Worm (Caenorhabditis elegans) whole organism, L4 larva: Measurements from ENCODE around the gene C06E1.1.

Experiments used
- F10B5.3 ChIP-seq: sonication (generic microtip); optimal IDR thresholded peaks from 2 replicates; lab custom pipeline; 2016; ENCODE audit warnings: mild to moderate bottlenecking, missing genetic modification characterization, missing compliant biosample characterization
- T20F7.1 ChIP-seq: fragments of 200-800 bp; sonication (Bioruptor generic); optimal IDR thresholded peaks from 2 replicates; lab custom pipeline; 2018; ENCODE audit warnings: mild to moderate bottlenecking, missing genetic modification characterization, missing compliant biosample characterization
- attf-4 ChIP-seq: sonication (generic microtip); optimal IDR thresholded peaks from 3 replicates; lab custom pipeline; 2017; ENCODE audit warnings: missing biosample characterization, missing genetic modification characterization
- ceh-32 ChIP-seq: sonication (generic microtip); optimal IDR thresholded peaks from 2 replicates; lab custom pipeline; 2016; ENCODE audit warnings: mild to moderate bottlenecking, missing genetic modification characterization, missing compliant biosample characterization; ENCODE audit not compliant: poor library complexity
- ceh-44 ChIP-seq: fragments of 200-800 bp; sonication (Bioruptor generic); IDR thresholded peaks from 2 replicates; pipeline ENCODE4 v1.3.6; 2022; ENCODE audit warnings: missing genetic modification reagents, missing genetic modification characterization, missing compliant biosample characterization
- cey-2 ChIP-seq: sonication (generic microtip); optimal IDR thresholded peaks from 3 replicates; lab custom pipeline; 2017; ENCODE audit warnings: missing genetic modification characterization, mild to moderate bottlenecking, missing compliant biosample characterization, antibody characterized with exemption, borderline replicate concordance; ENCODE audit not compliant: insufficient read depth
- daf-16 ChIP-seq, 3 experiments: sonication (generic microtip); optimal IDR thresholded peaks; 2 replicates each; lab custom pipeline; 2016 to 2017; ENCODE audit warnings: missing genetic modification characterization in 3 of 3, missing genetic modification reagents in 3 of 3, mild to moderate bottlenecking in 2 of 3, missing compliant biosample characterization in 2 of 3, missing biosample characterization in 1 of 3, moderate library complexity in 1 of 3
- daf-8 ChIP-seq: fragments of 200-800 bp; sonication (Bioruptor generic); IDR thresholded peaks from 2 replicates; pipeline ENCODE4 v1.3.6; 2022; ENCODE audit warnings: missing genetic modification characterization, missing compliant biosample characterization
- dmd-6 ChIP-seq: fragments of 200-800 bp; sonication (Bioruptor generic); IDR thresholded peaks from 2 replicates; pipeline ENCODE4 v1.3.6; 2022; ENCODE audit warnings: missing genetic modification reagents, missing genetic modification characterization, missing compliant biosample characterization
- dve-1 ChIP-seq: sonication (generic microtip); optimal IDR thresholded peaks from 2 replicates; lab custom pipeline; 2017; ENCODE audit warnings: antibody characterized with exemption, mild to moderate bottlenecking, missing genetic modification characterization, missing compliant biosample characterization; ENCODE audit not compliant: insufficient read depth
- hif-1 ChIP-seq, 2 experiments: sonication (generic microtip); optimal IDR thresholded peaks; 2 replicates each; lab custom pipeline; 2016 to 2017; ENCODE audit warnings: missing compliant biosample characterization in 2 of 2, missing genetic modification characterization in 2 of 2, missing genetic modification reagents in 2 of 2, missing genotype in 2 of 2, mild to moderate bottlenecking in 1 of 2
- hlh-11 ChIP-seq: fragments of 200-800 bp; sonication (Bioruptor generic); optimal IDR thresholded peaks from 2 replicates; lab custom pipeline; 2018; ENCODE audit warnings: mild to moderate bottlenecking, missing genetic modification characterization, missing compliant biosample characterization
- hlh-30 ChIP-seq: sonication (generic microtip); optimal IDR thresholded peaks from 2 replicates; lab custom pipeline; 2017; ENCODE audit warnings: antibody characterized with exemption, mild to moderate bottlenecking, missing genetic modification characterization, missing compliant biosample characterization; ENCODE audit not compliant: insufficient read depth
- hmg-1.1 ChIP-seq: fragments of 200-800 bp; sonication (Bioruptor generic); IDR thresholded peaks from 2 replicates; pipeline ENCODE4 v1.3.6; 2022; ENCODE audit warnings: missing genetic modification reagents, missing genetic modification characterization, missing compliant biosample characterization
- lim-7 ChIP-seq: fragments of 200-800 bp; sonication (Bioruptor generic); IDR thresholded peaks from 2 replicates; pipeline ENCODE4 v1.3.6; 2022; ENCODE audit warnings: missing genetic modification characterization, missing compliant biosample characterization
- lin-13 ChIP-seq: fragments of 150-350 bp; optimal IDR thresholded peaks from 2 replicates; lab custom pipeline; 2014; ENCODE audit warnings: missing biosample characterization, missing genetic modification reagents, missing genetic modification characterization
- lin-29 ChIP-seq: fragments of 200-800 bp; sonication (Bioruptor generic); IDR thresholded peaks from 2 replicates; pipeline ENCODE4 v1.3.6; 2022; ENCODE audit warnings: missing genetic modification reagents, missing genetic modification characterization, missing compliant biosample characterization
- lin-38 ChIP-seq: fragments of 200-800 bp; sonication (Bioruptor generic); IDR thresholded peaks from 2 replicates; pipeline ENCODE4 v1.3.6; 2022; ENCODE audit warnings: missing genetic modification reagents, missing genetic modification characterization, missing compliant biosample characterization
- lsy-2 ChIP-seq, 2 experiments: fragments of 150-350 bp in 1 of 2; sonication (generic microtip) in 1 of 2; optimal IDR thresholded peaks; 2 replicates each; lab custom pipeline; 2014 to 2017; ENCODE audit warnings: missing biosample characterization in 2 of 2, missing genetic modification characterization in 2 of 2
- mdl-1 ChIP-seq, 2 experiments: fragments of 150-350 bp in 1 of 2; sonication (generic microtip) in 1 of 2; optimal IDR thresholded peaks; 2 replicates each; lab custom pipeline; 2014 to 2017; ENCODE audit warnings: missing biosample characterization in 2 of 2, missing genetic modification characterization in 2 of 2
- mep-1 ChIP-seq: fragments of 150-350 bp; sonication (generic microtip); optimal IDR thresholded peaks from 3 replicates; lab custom pipeline; 2014; ENCODE audit warnings: missing biosample characterization, missing genetic modification characterization
- mes-2 ChIP-seq: sonication (generic microtip); optimal IDR thresholded peaks from 2 replicates; lab custom pipeline; 2016; ENCODE audit warnings: missing genotype, mild to moderate bottlenecking, missing genetic modification characterization, missing compliant biosample characterization; ENCODE audit not compliant: poor library complexity, severe bottlenecking
- nhr-10 ChIP-seq: fragments of 150-350 bp; optimal IDR thresholded peaks from 2 replicates; lab custom pipeline; 2014; ENCODE audit warnings: missing biosample characterization, missing genetic modification characterization
- nhr-11 ChIP-seq: fragments of 150-350 bp; optimal IDR thresholded peaks from 2 replicates; lab custom pipeline; 2014; ENCODE audit warnings: missing biosample characterization, missing genetic modification characterization
- nhr-237 ChIP-seq: sonication (generic microtip); optimal IDR thresholded peaks from 2 replicates; lab custom pipeline; 2017; ENCODE audit warnings: missing biosample characterization, missing genetic modification characterization
- nhr-25 ChIP-seq: sonication (generic microtip); optimal IDR thresholded peaks from 2 replicates; lab custom pipeline; 2017; ENCODE audit warnings: missing genetic modification characterization, mild to moderate bottlenecking, missing compliant biosample characterization, antibody characterized with exemption, moderate library complexity, borderline replicate concordance; ENCODE audit not compliant: insufficient read depth
- nhr-28 ChIP-seq: fragments of 150-350 bp; optimal IDR thresholded peaks from 2 replicates; lab custom pipeline; 2014; ENCODE audit warnings: missing biosample characterization, missing genetic modification characterization
- pha-4 ChIP-seq, 2 experiments: fragments of 150-350 bp in 1 of 2; fragments of 200-800 bp in 1 of 2; sonication (Bioruptor generic) in 1 of 2; IDR thresholded peaks in 1 of 2; optimal IDR thresholded peaks in 1 of 2; 2 replicates each; pipeline versions ENCODE4 v1.3.6 to Lab custom; 2014 to 2022; ENCODE audit warnings: missing genetic modification characterization in 2 of 2, missing genetic modification reagents in 2 of 2, missing biosample characterization in 1 of 2, missing compliant biosample characterization in 1 of 2
- pqm-1 ChIP-seq: sonication (generic microtip); optimal IDR thresholded peaks from 2 replicates; lab custom pipeline; 2017; ENCODE audit warnings: missing biosample characterization, missing genetic modification characterization
- rbr-2 ChIP-seq: sonication (generic microtip); optimal IDR thresholded peaks from 2 replicates; lab custom pipeline; 2016; ENCODE audit warnings: missing genotype, missing genetic modification characterization, missing compliant biosample characterization
- snpc-1.2 ChIP-seq: fragments of 200-800 bp; sonication (Bioruptor generic); IDR thresholded peaks from 2 replicates; pipeline ENCODE4 v1.3.6; 2022; ENCODE audit warnings: missing genetic modification reagents, missing genetic modification characterization, missing compliant biosample characterization
- tag-97 ChIP-seq: fragments of 200-800 bp; sonication (Bioruptor generic); IDR thresholded peaks from 2 replicates; pipeline ENCODE4 v1.3.6; 2022; ENCODE audit warnings: missing genetic modification characterization, missing compliant biosample characterization
- unc-130 ChIP-seq: sonication (generic microtip); optimal IDR thresholded peaks from 2 replicates; lab custom pipeline; 2016; ENCODE audit warnings: missing genetic modification reagents, missing genetic modification characterization, missing compliant biosample characterization
- unc-62 ChIP-seq, 3 experiments: fragments of 150-350 bp in 1 of 3; sonication (generic microtip); optimal IDR thresholded peaks in 2 of 3; peaks in 1 of 3; 1 replicate in 1 of 3; 2 replicates in 2 of 3; lab custom pipeline; 2014 to 2017; ENCODE audit warnings: missing biosample characterization in 3 of 3, missing genetic modification characterization in 3 of 3, missing genetic modification reagents in 3 of 3, missing genotype in 1 of 3
- zag-1 ChIP-seq: fragments of 150-350 bp; optimal IDR thresholded peaks from 2 replicates; lab custom pipeline; 2014; ENCODE audit warnings: missing biosample characterization, missing genetic modification characterization
- zip-2 ChIP-seq: fragments of 150-350 bp; optimal IDR thresholded peaks from 2 replicates; lab custom pipeline; 2014; ENCODE audit warnings: missing biosample characterization, missing genetic modification characterization
- ztf-11 ChIP-seq: fragments of 150-350 bp; optimal IDR thresholded peaks from 2 replicates; lab custom pipeline; 2014; ENCODE audit warnings: missing biosample characterization, missing genetic modification characterization

C06E1.1 gene

DNA sequence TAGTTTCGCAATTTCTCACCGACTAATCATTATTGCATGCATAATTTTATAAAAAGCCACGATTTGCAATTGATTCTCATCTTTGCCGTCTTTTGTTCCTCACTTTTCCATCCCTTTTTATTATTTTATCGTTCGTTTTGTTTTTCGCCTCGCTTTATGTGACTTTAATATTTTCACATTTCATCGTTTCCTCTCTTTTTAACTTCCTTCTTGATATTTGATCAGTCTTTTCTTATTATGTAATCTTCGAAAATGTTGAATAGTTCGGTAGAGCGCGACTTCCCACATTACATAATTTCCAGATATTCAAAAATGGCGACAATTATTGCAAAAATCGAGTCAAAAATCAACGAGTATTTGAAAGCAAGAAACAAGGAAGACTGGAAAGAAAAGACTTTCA lies at the start of gene C06E1.1:
C06E1.1 (plus strand) TSS at position 301 of the 400 bp plus-strand sequence.
- TF ChIP-seq unc-62 (GFP tag; optimal IDR thresholded peaks at IDR 0.05 in 1 of 2; lab: Kevin White, UChicago) = peak in 1 of 2 experiments; percentile 56
- no peak for TF ChIP-seq unc-62 (tag; optimal IDR thresholded peaks at IDR 0.05; lab: Kevin White, UChicago)
- no peak for TF ChIP-seq attf-4 (tag; lab: Kevin White, UChicago)
- TF ChIP-seq, all 104 proteins: peak for 1

DNA sequence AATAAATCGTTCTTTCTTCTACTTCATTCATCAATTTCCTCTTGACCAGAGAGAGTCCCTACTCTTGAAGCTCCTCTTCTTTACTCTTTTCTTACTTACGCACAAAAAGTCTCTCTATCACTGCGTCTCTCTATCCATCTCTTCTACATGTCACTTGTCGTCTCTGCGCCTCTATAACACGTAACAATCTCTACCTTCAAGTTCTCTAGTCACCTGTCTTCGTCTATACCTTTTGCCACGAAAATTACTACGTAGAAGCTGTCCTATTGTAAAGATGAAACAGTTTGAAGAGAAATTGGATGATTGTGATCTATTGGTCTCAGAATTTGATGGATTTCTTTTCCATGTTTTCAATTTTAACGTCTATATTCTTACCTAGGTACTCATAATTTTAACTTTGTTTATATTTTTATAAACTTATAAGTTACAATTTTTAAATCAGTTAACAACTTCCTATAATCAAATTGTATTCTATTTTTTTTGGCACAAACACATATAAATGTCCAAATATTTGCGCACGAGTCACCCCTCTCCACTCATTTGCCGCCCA lies 48.7 kb upstream of the C06E1.1 start, which contains the start of gene C02D5.2:
C02D5.2 (plus strand) TSS at position 500 of the 550 bp plus-strand sequence.
- no peak for TF ChIP-seq F10B5.3
- peak; percentile 51 for TF ChIP-seq nhr-10
- no peak for TF ChIP-seq lim-7 (GFP tag; lab: Robert Waterston, UW)
- no peak for TF ChIP-seq daf-8
- peak; percentile 52 for TF ChIP-seq dve-1 (tag; lab: Kevin White, UChicago)
- no peak for TF ChIP-seq snpc-1.2
- TF ChIP-seq nhr-25 (tag; lab: Kevin White, UChicago) = no peak
- no peak for TF ChIP-seq nhr-237 (tag; lab: Kevin White, UChicago)
- TF ChIP-seq hlh-30 = peak; percentile 81
- TF ChIP-seq hmg-1.1 = peak; percentile 54; the same call in 1 of the 2 replicates
- TF ChIP-seq ceh-44 (GFP tag; lab: Robert Waterston, UW) = no peak
- no peak for TF ChIP-seq unc-130 (GFP tag; lab: Kevin White, UChicago)
- no peak for TF ChIP-seq daf-16 (GFP tag; optimal IDR thresholded peaks at IDR 0.05; lab: Kevin White, UChicago)
- TF ChIP-seq daf-16 (tag; optimal IDR thresholded peaks at IDR 0.05; lab: Kevin White, UChicago) = no peak
- TF ChIP-seq ztf-11 (tag; lab: Kevin White, UChicago) = no peak
- no peak for TF ChIP-seq zip-2
- no peak for TF ChIP-seq pha-4 (GFP tag; IDR thresholded peaks at IDR 0.05; lab: Robert Waterston, UW)
- no peak for TF ChIP-seq pha-4 (tag; optimal IDR thresholded peaks at IDR 0.05; lab: Kevin White, UChicago)
- TF ChIP-seq lin-13 = peak; percentile 21
- TF ChIP-seq lsy-2 (tag; optimal IDR thresholded peaks at IDR 0.05; lab: Kevin White, UChicago) = peak in 1 of 2 experiments; percentile 49
- peak in 1 of 2 experiments; percentile 32 for TF ChIP-seq hif-1 (tag; optimal IDR thresholded peaks at IDR 0.05; lab: Kevin White, UChicago)
- TF ChIP-seq mep-1 (tag; lab: Kevin White, UChicago) = peak; percentile 66
- TF ChIP-seq dmd-6 (GFP tag; lab: Robert Waterston, UW) = peak; percentile 45
- peak; percentile 27 for TF ChIP-seq T20F7.1 (GFP tag; lab: Kevin White, UChicago)
- no peak for TF ChIP-seq zag-1 (tag; lab: Kevin White, UChicago)
- TF ChIP-seq pqm-1 (tag; lab: Kevin White, UChicago) = no peak
- TF ChIP-seq hlh-11 (tag; lab: Kevin White, UChicago) = peak; percentile 49
- no peak for TF ChIP-seq lin-38 (GFP tag; lab: Robert Waterston, UW)
- peak; percentile 20 for TF ChIP-seq nhr-11
- TF ChIP-seq nhr-28 = peak; percentile 53
- peak in 1 of 2 experiments; percentile 40 for TF ChIP-seq mdl-1 (tag; optimal IDR thresholded peaks at IDR 0.05; lab: Kevin White, UChicago)
- TF ChIP-seq rbr-2 = peak; percentile 20
- TF ChIP-seq cey-2 = no peak

ce11 chrIII:8560398-8560797 lies 45.2 kb upstream of the C06E1.1 start:
- TF ChIP-seq tag-97 (GFP tag; lab: Robert Waterston, UW) = no peak
- TF ChIP-seq, all 104 proteins: peak for 0

DNA sequence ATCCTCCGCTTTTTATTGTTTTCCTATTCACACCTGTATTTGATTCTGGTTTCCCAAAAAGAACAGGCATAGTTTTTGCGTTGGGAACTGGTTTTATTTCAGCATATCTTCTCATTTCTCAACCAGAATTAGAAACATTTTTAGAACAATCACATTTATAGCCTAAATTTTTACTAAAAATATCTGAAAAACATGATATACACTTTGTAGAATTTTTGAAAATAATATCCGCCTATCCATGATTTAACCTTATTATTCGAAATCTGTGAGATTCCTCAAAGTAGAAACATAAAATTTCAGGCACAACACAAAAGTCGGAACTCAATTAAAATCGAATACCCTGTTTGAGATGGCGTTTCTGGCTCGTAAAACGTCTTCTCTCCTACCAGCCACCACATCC lies 44.8 kb upstream of the C06E1.1 start, which contains the start of gene acdh-6:
acdh-6 (plus strand) TSS at position 301 of the 400 bp plus-strand sequence.
- TF ChIP-seq mes-2 (no peak), zip-2 (no peak), ceh-32 (no peak), lin-29 (no peak), daf-8 (no peak)
- TF ChIP-seq, all 104 proteins: peak for 0
